Worm (Caenorhabditis elegans): ENCODE data around the gene T10H9.8.

DNA sequence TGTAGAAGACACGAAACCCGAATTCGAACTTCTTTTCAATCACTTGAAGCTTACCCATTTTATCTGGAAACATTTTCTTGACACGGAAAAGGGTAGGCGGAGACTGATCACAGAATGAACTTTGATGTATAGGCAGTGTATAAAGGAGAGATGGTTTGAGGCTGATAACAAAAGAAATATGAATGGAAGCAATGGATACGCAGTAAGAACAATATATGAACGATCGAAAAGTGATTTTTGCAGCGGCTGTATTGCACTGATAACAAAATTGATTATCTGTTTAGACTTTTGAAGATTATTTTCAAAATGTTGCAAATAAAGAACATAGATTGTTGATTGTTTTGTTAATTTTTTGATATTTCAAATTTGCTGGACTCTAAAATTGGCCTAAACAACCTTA is 13.6 kb downstream of the T10H9.8 start, which contains the start of gene pmp-5:
- TF ChIP-seq nhr-11 (tag; optimal IDR thresholded peaks at IDR 0.05) (no peak), nhr-237 (tag; optimal IDR thresholded peaks at IDR 0.05) (no peak)

Measured in whole organism, L3 larva.